Fruit fly (Drosophila melanogaster): ENCODE data around the gene CG1695.

The CG1695 gene

DNA sequence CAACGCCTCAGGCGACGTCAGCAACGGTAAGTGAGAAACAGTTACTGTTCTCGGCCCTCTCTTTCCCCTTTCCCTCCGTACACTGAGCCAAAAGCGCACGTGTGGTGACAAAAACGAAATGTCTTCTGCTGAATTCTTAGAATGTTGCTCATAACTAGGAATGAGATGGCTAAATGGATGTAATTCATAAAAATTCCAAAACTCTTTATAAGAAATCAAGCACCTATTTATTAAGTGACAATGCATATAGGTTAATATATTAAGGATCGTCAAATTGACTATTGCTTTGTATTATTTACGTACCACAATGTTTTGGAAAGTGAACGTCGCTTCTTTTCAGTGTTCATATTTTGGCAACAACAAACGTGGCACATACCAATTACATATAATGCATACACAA, 784 bp downstream of the CG1695 start (continued):
- no peak for TF ChIP-seq onecut (GFP tag; IDR thresholded peaks at IDR 0.05)
- TF ChIP-seq Dbx (GFP tag; IDR thresholded peaks at IDR 0.05) = 0 out of 3 replicates have a peak, but pooled peaks have one; percentile 31
- TF ChIP-seq psq (GFP tag; optimal IDR thresholded peaks at IDR 0.05) = no peak
- no peak for TF ChIP-seq CG10565 (GFP tag; optimal IDR thresholded peaks at IDR 0.05)
- TF ChIP-seq hb (GFP tag; IDR thresholded peaks at IDR 0.05; ENCODE audit: partially characterized antibody) = no peak
- no peak for TF ChIP-seq tio (GFP tag; optimal IDR thresholded peaks at IDR 0.05)
- TF ChIP-seq pfk (GFP tag; optimal IDR thresholded peaks at IDR 0.05) = no peak
- no peak for TF ChIP-seq CG12744 (GFP tag; optimal IDR thresholded peaks at IDR 0.05)
- no peak for TF ChIP-seq CG3847 (GFP tag; IDR thresholded peaks at IDR 0.05)
- TF ChIP-seq CG10431 (GFP tag; optimal IDR thresholded peaks at IDR 0.05) = no peak
- no peak for TF ChIP-seq sqz (GFP tag; optimal IDR thresholded peaks at IDR 0.05)
- no peak for TF ChIP-seq fru (optimal IDR thresholded peaks at IDR 0.05)
- TF ChIP-seq Mad (GFP tag; optimal IDR thresholded peaks at IDR 0.05) = no peak
- TF ChIP-seq salm (tag; optimal IDR thresholded peaks at IDR 0.05) = no peak
- no peak for TF ChIP-seq Dip3 (GFP tag; optimal IDR thresholded peaks at IDR 0.05)
- TF ChIP-seq CG11560 (tag; IDR thresholded peaks at IDR 0.05) = 0 out of 3 replicates have a peak, but pooled peaks have one; percentile 32
- TF ChIP-seq CG13296 (GFP tag; optimal IDR thresholded peaks at IDR 0.05) = peak; percentile 45
- no peak for TF ChIP-seq exex (tag; optimal IDR thresholded peaks at IDR 0.05)
- TF ChIP-seq gce (GFP tag; IDR thresholded peaks at IDR 0.05) = no peak
- no peak for TF ChIP-seq CG16863 (GFP tag; optimal IDR thresholded peaks at IDR 0.05)
- no peak for TF ChIP-seq Rx (GFP tag; IDR thresholded peaks at IDR 0.05)
- TF ChIP-seq CG4707 (GFP tag; optimal IDR thresholded peaks at IDR 0.05) = no peak
- TF ChIP-seq CG7928 (GFP tag; optimal IDR thresholded peaks at IDR 0.05) = no peak
- peak; percentile 14 for TF ChIP-seq CG3163 (GFP tag; optimal IDR thresholded peaks at IDR 0.05)
- no peak for TF ChIP-seq lbe (GFP tag; optimal IDR thresholded peaks at IDR 0.05)
- no peak for TF ChIP-seq CG15601 (tag; optimal IDR thresholded peaks at IDR 0.05)
- no peak for TF ChIP-seq CG12299 (tag; optimal IDR thresholded peaks at IDR 0.05)
- TF ChIP-seq CG9932 (GFP tag; IDR thresholded peaks at IDR 0.05) = peak; percentile 31
- no peak for TF ChIP-seq sc (optimal IDR thresholded peaks at IDR 0.05)
- no peak for TF ChIP-seq sc (GFP tag; optimal IDR thresholded peaks at IDR 0.05)
- TF ChIP-seq Gsc (GFP tag; IDR thresholded peaks at IDR 0.05) = no peak
- TF ChIP-seq fd64A (GFP tag; optimal IDR thresholded peaks at IDR 0.05) = no peak
- peak; percentile 44 for TF ChIP-seq grau (tag; optimal IDR thresholded peaks at IDR 0.05)
- no peak for TF ChIP-seq fd102C (GFP tag; optimal IDR thresholded peaks at IDR 0.05)
- TF ChIP-seq CG17359 (tag; optimal IDR thresholded peaks at IDR 0.05) = peak; percentile 13
- no peak for TF ChIP-seq CG4328 (GFP tag; optimal IDR thresholded peaks at IDR 0.05)
- no peak for TF ChIP-seq Awh (GFP tag; IDR thresholded peaks at IDR 0.05)
- TF ChIP-seq Sox102F (GFP tag; optimal IDR thresholded peaks at IDR 0.05) = peak; percentile 33
- peak; percentile 9 for TF ChIP-seq Hr3 (GFP tag; optimal IDR thresholded peaks at IDR 0.05)
- no peak for TF ChIP-seq Pdp1 (GFP tag; optimal IDR thresholded peaks at IDR 0.05)
- TF ChIP-seq Rfx (GFP tag; IDR thresholded peaks at IDR 0.05) = 0 out of 2 replicates have a peak, but pooled peaks have one; percentile 7
- TF ChIP-seq CG15696 (tag; optimal IDR thresholded peaks at IDR 0.05) = no peak
- TF ChIP-seq CG14441 (GFP tag; IDR thresholded peaks at IDR 0.05) = no peak
- TF ChIP-seq CG3281 (GFP tag; optimal IDR thresholded peaks at IDR 0.05) = peak; percentile 50
- peak; percentile 37 for TF ChIP-seq CG17385 (GFP tag; optimal IDR thresholded peaks at IDR 0.05)
- peak; percentile 64 for TF ChIP-seq CG10543 (GFP tag; optimal IDR thresholded peaks at IDR 0.05)
- TF ChIP-seq CG17802 (tag; optimal IDR thresholded peaks at IDR 0.05) = no peak
- peak; percentile 58 for TF ChIP-seq sens (GFP tag)
- no peak for TF ChIP-seq corto (GFP tag; optimal IDR thresholded peaks at IDR 0.05)
- TF ChIP-seq wdn (GFP tag; IDR thresholded peaks at IDR 0.05) = no peak
- TF ChIP-seq CG10979 (tag; optimal IDR thresholded peaks at IDR 0.05) = no peak
- TF ChIP-seq aop (GFP tag; IDR thresholded peaks at IDR 0.05) = no peak

All from whole organism, embryonic.